Fruit fly (Drosophila melanogaster) whole organism, embryonic: ENCODE data around the gene rogdi.

Experiments
- Asciz ChIP-seq: fragments of 200-800 bp; sonication (Bioruptor generic); optimal IDR thresholded peaks from 2 replicates; lab custom pipeline; 2017; ENCODE audit warnings: missing biosample characterization, mild to moderate bottlenecking, missing genetic modification characterization, missing genetic modification reagents
- Bgb ChIP-seq: fragments of 200-800 bp; sonication (Bioruptor generic); IDR thresholded peaks from 2 replicates; pipeline ENCODE4 v1.3.6; 2022; ENCODE audit warnings: missing biosample characterization, missing genetic modification characterization; ENCODE audit not compliant: partially characterized antibody
- Blimp-1 ChIP-seq: fragments of 200-800 bp; sonication (Bioruptor generic); optimal IDR thresholded peaks from 3 replicates; lab custom pipeline; 2018; ENCODE audit warnings: missing biosample characterization, missing genetic modification characterization, mild to moderate bottlenecking, moderate library complexity, missing genetic modification reagents
- CG10979 ChIP-seq: fragments of 200-800 bp; sonication (Bioruptor generic); optimal IDR thresholded peaks from 2 replicates; lab custom pipeline; 2018; ENCODE audit warnings: missing biosample characterization, mild to moderate bottlenecking, missing genetic modification characterization, moderate library complexity
- CG12391 ChIP-seq: fragments of 200-800 bp; sonication (Bioruptor generic); optimal IDR thresholded peaks from 3 replicates; lab custom pipeline; 2018; ENCODE audit warnings: missing biosample characterization, mild to moderate bottlenecking, missing genetic modification characterization, moderate library complexity
- CG15073 ChIP-seq: fragments of 200-800 bp; sonication (Bioruptor generic); optimal IDR thresholded peaks from 2 replicates; lab custom pipeline; 2016; ENCODE audit warnings: missing biosample characterization, missing genetic modification characterization
- CG1529 ChIP-seq: fragments of 200-800 bp; sonication (Bioruptor generic); optimal IDR thresholded peaks from 3 replicates; lab custom pipeline; 2018; ENCODE audit warnings: missing biosample characterization, missing genetic modification characterization
- CG15601 ChIP-seq: fragments of 200-800 bp; sonication (Bioruptor generic); optimal IDR thresholded peaks from 3 replicates; lab custom pipeline; 2019; ENCODE audit warnings: missing biosample characterization, mild to moderate bottlenecking, missing genetic modification characterization, moderate library complexity
- CG17385 ChIP-seq: fragments of 200-800 bp; sonication (Bioruptor generic); optimal IDR thresholded peaks from 3 replicates; lab custom pipeline; 2018; ENCODE audit warnings: missing biosample characterization, mild to moderate bottlenecking, missing genetic modification characterization
- CG18619 ChIP-seq: fragments of 200-800 bp; sonication (Bioruptor generic); optimal IDR thresholded peaks from 3 replicates; lab custom pipeline; 2017; ENCODE audit warnings: missing biosample characterization, mild to moderate bottlenecking, missing genetic modification characterization
- CG2202 ChIP-seq: fragments of 200-800 bp; sonication (Bioruptor generic); optimal IDR thresholded peaks from 2 replicates; lab custom pipeline; 2018; ENCODE audit warnings: missing biosample characterization, mild to moderate bottlenecking, missing genetic modification characterization
- CG3407 ChIP-seq: fragments of 200-800 bp; sonication (Bioruptor generic); optimal IDR thresholded peaks from 2 replicates; lab custom pipeline; 2018; ENCODE audit warnings: missing biosample characterization, mild to moderate bottlenecking, missing genetic modification characterization
- CG6254 ChIP-seq: fragments of 200-800 bp; sonication (Bioruptor generic); optimal IDR thresholded peaks from 3 replicates; lab custom pipeline; 2017; ENCODE audit warnings: mild to moderate bottlenecking, missing biosample characterization, missing genetic modification reagents, missing genetic modification characterization
- CG6813 ChIP-seq: fragments of 200-800 bp; sonication (Bioruptor generic); optimal IDR thresholded peaks from 2 replicates; lab custom pipeline; 2017; ENCODE audit warnings: missing biosample characterization, missing genetic modification characterization, mild to moderate bottlenecking, moderate library complexity, missing genetic modification reagents
- CG7987 ChIP-seq: fragments of 200-800 bp; sonication (Bioruptor generic); optimal IDR thresholded peaks from 2 replicates; lab custom pipeline; 2018; ENCODE audit warnings: missing biosample characterization, mild to moderate bottlenecking, missing genetic modification characterization, moderate library complexity
- CG8281 ChIP-seq: fragments of 200-800 bp; sonication (Bioruptor generic); optimal IDR thresholded peaks from 2 replicates; lab custom pipeline; 2018; ENCODE audit warnings: missing biosample characterization, mild to moderate bottlenecking, missing genetic modification characterization, moderate library complexity
- CG8765 ChIP-seq: fragments of 200-800 bp; sonication (Bioruptor generic); IDR thresholded peaks from 2 replicates; pipeline ENCODE4 v1.3.6; 2022; ENCODE audit warnings: missing biosample characterization, missing genetic modification characterization
- CrebB ChIP-seq: fragments of 200-800 bp; sonication (Bioruptor generic); optimal IDR thresholded peaks from 3 replicates; lab custom pipeline; 2018; ENCODE audit warnings: missing biosample characterization, mild to moderate bottlenecking, missing genetic modification characterization
- D ChIP-seq, 2 experiments: fragments of 200-800 bp in 1 of 2; fragments of >200 bp in 1 of 2; sonication (Bioruptor generic) in 1 of 2; optimal IDR thresholded peaks; 2 replicates in 1 of 2; 3 replicates in 1 of 2; lab custom pipeline; 2017; ENCODE audit warnings: mild to moderate bottlenecking in 1 of 2, missing biosample characterization in 1 of 2, missing genetic modification characterization in 1 of 2, missing genetic modification reagents in 1 of 2
- Deaf1 ChIP-seq: fragments of 200-800 bp; optimal IDR thresholded peaks from 3 replicates; lab custom pipeline; 2019; ENCODE audit warnings: missing biosample characterization, mild to moderate bottlenecking, missing genetic modification characterization, moderate library complexity
- E2f1 ChIP-seq: fragments of 200-800 bp; sonication (Bioruptor generic); IDR thresholded peaks from 2 replicates; pipeline ENCODE4 v1.3.6; 2022; ENCODE audit warnings: missing biosample characterization, missing genetic modification characterization
- Fer1 ChIP-seq: fragments of 200-800 bp; sonication (Bioruptor generic); optimal IDR thresholded peaks from 2 replicates; lab custom pipeline; 2017; ENCODE audit warnings: missing biosample characterization, mild to moderate bottlenecking, missing genetic modification characterization
- Hmr ChIP-seq: fragments of 200-800 bp; sonication (Bioruptor generic); optimal IDR thresholded peaks from 3 replicates; lab custom pipeline; 2017; ENCODE audit warnings: mild to moderate bottlenecking, missing biosample characterization, missing genetic modification reagents, missing genetic modification characterization
- MBD-R2 ChIP-seq: fragments of 200-800 bp; sonication (Bioruptor generic); IDR thresholded peaks from 2 replicates; pipeline ENCODE4 v1.3.6; 2022; ENCODE audit warnings: missing biosample characterization, missing genetic modification characterization
- PHDP ChIP-seq: fragments of 200-800 bp; sonication (Bioruptor generic); optimal IDR thresholded peaks from 3 replicates; lab custom pipeline; 2018; ENCODE audit warnings: missing biosample characterization, mild to moderate bottlenecking, missing genetic modification characterization, moderate library complexity
- Sox100B ChIP-seq: fragments of 200-800 bp; sonication (Bioruptor generic); optimal IDR thresholded peaks from 3 replicates; lab custom pipeline; 2018; ENCODE audit warnings: missing biosample characterization, mild to moderate bottlenecking, missing genetic modification characterization
- Stat92E ChIP-seq, 3 experiments: fragments of >200 bp in 2 of 3; fragments of 200-800 bp in 1 of 3; sonication (Bioruptor generic) in 1 of 3; optimal IDR thresholded peaks; 2 replicates each; lab custom pipeline; 2017 to 2019; ENCODE audit warnings: missing biosample characterization in 3 of 3, missing genetic modification characterization in 3 of 3, mild to moderate bottlenecking in 1 of 3, moderate library complexity in 1 of 3
- Xrp1 ChIP-seq: fragments of 200-800 bp; sonication (Bioruptor generic); IDR thresholded peaks from 2 replicates; pipeline ENCODE4 v1.3.6; 2022; ENCODE audit warnings: missing biosample characterization, missing genetic modification characterization
- abd-A ChIP-seq: fragments of 200-800 bp; sonication (Bioruptor generic); optimal IDR thresholded peaks from 3 replicates; lab custom pipeline; 2019; ENCODE audit warnings: missing biosample characterization, mild to moderate bottlenecking, missing genetic modification characterization, moderate library complexity
- cad ChIP-seq: fragments of >200 bp; optimal IDR thresholded peaks from 2 replicates; lab custom pipeline; 2017; ENCODE audit warnings: missing biosample characterization, missing genetic modification characterization
- crol ChIP-seq: fragments of 200-800 bp; sonication (Bioruptor generic); IDR thresholded peaks from 2 replicates; pipeline ENCODE4 v1.3.6; 2022; ENCODE audit warnings: missing biosample characterization, missing genetic modification characterization
- dm ChIP-seq: fragments of 200-800 bp; sonication (Bioruptor generic); optimal IDR thresholded peaks from 3 replicates; lab custom pipeline; 2016; ENCODE audit warnings: missing biosample characterization, missing genetic modification characterization
- fd64A ChIP-seq: fragments of 200-800 bp; sonication (Bioruptor generic); optimal IDR thresholded peaks from 3 replicates; lab custom pipeline; 2018; ENCODE audit warnings: missing biosample characterization, mild to moderate bottlenecking, missing genetic modification characterization
- fru ChIP-seq: fragments of >200 bp; optimal IDR thresholded peaks from 2 replicates; lab custom pipeline; 2017
- gcm ChIP-seq: fragments of 200-800 bp; sonication (Bioruptor generic); optimal IDR thresholded peaks from 2 replicates; lab custom pipeline; 2019; ENCODE audit warnings: missing biosample characterization, mild to moderate bottlenecking, missing genetic modification characterization, moderate library complexity
- grau ChIP-seq: fragments of 200-800 bp; optimal IDR thresholded peaks from 3 replicates; lab custom pipeline; 2019; ENCODE audit warnings: missing biosample characterization, mild to moderate bottlenecking, missing genetic modification characterization, moderate library complexity
- kni ChIP-seq: fragments of 200-800 bp; sonication (Bioruptor generic); optimal IDR thresholded peaks from 3 replicates; lab custom pipeline; 2017; ENCODE audit warnings: mild to moderate bottlenecking, missing biosample characterization, missing genetic modification reagents, missing genetic modification characterization
- nau ChIP-seq: fragments of 200-800 bp; sonication (Bioruptor generic); optimal IDR thresholded peaks from 3 replicates; lab custom pipeline; 2017; ENCODE audit warnings: missing biosample characterization, mild to moderate bottlenecking, missing genetic modification characterization, missing genetic modification reagents
- odd ChIP-seq: fragments of 200-800 bp; sonication (Bioruptor generic); optimal IDR thresholded peaks from 2 replicates; lab custom pipeline; 2017; ENCODE audit warnings: missing biosample characterization, mild to moderate bottlenecking, missing genetic modification characterization
- org-1 ChIP-seq: fragments of 200-800 bp; sonication (Bioruptor generic); optimal IDR thresholded peaks from 2 replicates; lab custom pipeline; 2017; ENCODE audit warnings: missing biosample characterization, missing genetic modification characterization
- salm ChIP-seq: fragments of 200-800 bp; sonication (Bioruptor generic); optimal IDR thresholded peaks from 2 replicates; lab custom pipeline; 2018; ENCODE audit warnings: missing biosample characterization, mild to moderate bottlenecking, missing genetic modification characterization
- sd ChIP-seq: fragments of 200-800 bp; sonication (Bioruptor generic); optimal IDR thresholded peaks from 3 replicates; lab custom pipeline; 2018; ENCODE audit warnings: missing biosample characterization, mild to moderate bottlenecking, missing genetic modification characterization, moderate library complexity
- slou ChIP-seq: fragments of 200-800 bp; sonication (Bioruptor generic); optimal IDR thresholded peaks from 3 replicates; lab custom pipeline; 2016; ENCODE audit warnings: missing biosample characterization, missing genetic modification characterization
- sqz ChIP-seq: fragments of 200-800 bp; sonication (Bioruptor generic); optimal IDR thresholded peaks from 3 replicates; lab custom pipeline; 2018; ENCODE audit warnings: missing biosample characterization, mild to moderate bottlenecking, missing genetic modification characterization
- sr ChIP-seq: fragments of 200-800 bp; sonication (Bioruptor generic); IDR thresholded peaks from 3 replicates; pipeline ENCODE4 v1.3.6; 2022; ENCODE audit warnings: missing biosample characterization, missing genetic modification characterization
- sug ChIP-seq: fragments of 200-800 bp; optimal IDR thresholded peaks from 2 replicates; lab custom pipeline; 2019; ENCODE audit warnings: missing biosample characterization, mild to moderate bottlenecking, missing genetic modification characterization, moderate library complexity
- vvl ChIP-seq: fragments of 200-800 bp; sonication (Bioruptor generic); IDR thresholded peaks from 2 replicates; pipeline ENCODE4 v1.3.6; 2022; ENCODE audit warnings: missing biosample characterization, missing genetic modification characterization
- wdn ChIP-seq: fragments of 200-800 bp; sonication (Bioruptor generic); IDR thresholded peaks from 2 replicates; pipeline ENCODE4 v1.3.6; 2022; ENCODE audit warnings: missing biosample characterization, missing genetic modification characterization
- wek ChIP-seq: fragments of 200-800 bp; sonication (Bioruptor generic); optimal IDR thresholded peaks from 3 replicates; lab custom pipeline; 2018; ENCODE audit warnings: missing biosample characterization, mild to moderate bottlenecking, missing genetic modification characterization, moderate library complexity

rogdi gene

DNA sequence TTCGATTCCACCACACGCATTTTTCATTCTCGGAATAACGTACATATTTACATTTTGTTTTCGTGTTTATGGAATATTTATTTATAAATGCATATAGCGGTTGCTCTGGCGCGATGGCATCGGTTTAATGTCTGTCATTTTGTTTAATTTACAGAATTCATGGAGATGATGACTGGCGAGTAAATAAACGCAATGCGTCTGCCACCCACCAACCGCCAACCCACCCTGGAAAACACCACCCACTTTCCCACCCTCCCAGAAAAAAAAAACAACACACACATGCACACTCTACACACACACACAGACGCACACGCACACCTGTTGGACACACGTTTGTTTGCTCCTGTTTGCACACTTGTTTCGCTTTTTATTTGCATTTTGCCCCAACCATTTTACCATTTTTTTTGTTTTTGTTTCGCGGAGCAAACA, 1.5 kb upstream of the rogdi start:
- TF ChIP-seq fd64A (GFP tag; lab: Kevin White, UChicago), result peak; percentile 85
- TF ChIP-seq kni (GFP tag; lab: Kevin White, UChicago), result peak; percentile 55
- TF ChIP-seq CG15601 (tag; lab: Kevin White, UChicago), result peak; percentile 74
- peak; percentile 59 for TF ChIP-seq Asciz (GFP tag; lab: Kevin White, UChicago)
- peak; percentile 32 for TF ChIP-seq CG3407 (GFP tag; lab: Kevin White, UChicago)
- TF ChIP-seq org-1 (GFP tag; lab: Kevin White, UChicago), result peak; percentile 13
- peak; percentile 57 for TF ChIP-seq CG1529 (GFP tag; lab: Kevin White, UChicago)
- TF ChIP-seq nau (GFP tag; lab: Kevin White, UChicago), result peak; percentile 64
- no peak for TF ChIP-seq CG15073 (GFP tag; lab: Kevin White, UChicago)
- peak; percentile 37 for TF ChIP-seq CrebB (tag; lab: Kevin White, UChicago)
- peak; percentile 46; the same call in 1 of the 2 replicates for TF ChIP-seq vvl (GFP tag; lab: Robert Waterston, UW)
- TF ChIP-seq crol (GFP tag; lab: Robert Waterston, UW), result peak; percentile 23; the same call in 1 of the 2 replicates
- peak; percentile 51 for TF ChIP-seq salm (tag; lab: Kevin White, UChicago)
- TF ChIP-seq Fer1 (GFP tag; lab: Kevin White, UChicago), result peak; percentile 47
- TF ChIP-seq CG6254, result peak; percentile 44
- peak; percentile 41 for TF ChIP-seq CG7987
- no peak for TF ChIP-seq wdn
- peak; percentile 42 for TF ChIP-seq Hmr (GFP tag; lab: Kevin White, UChicago)
- peak; percentile 40 for TF ChIP-seq CG8281 (tag; lab: Kevin White, UChicago)
- TF ChIP-seq Stat92E (GFP tag; optimal IDR thresholded peaks at IDR 0.05; lab: Kevin White, UChicago), result peak in 1 of 3 experiments; percentile 21
- TF ChIP-seq dm, result no peak
- TF ChIP-seq gcm, result peak; percentile 6
- peak; percentile 21 for TF ChIP-seq CG2202
- TF ChIP-seq slou, result no peak
- no peak for TF ChIP-seq CG8765 (GFP tag; lab: Robert Waterston, UW)
- TF ChIP-seq E2f1 (GFP tag; lab: Robert Waterston, UW), result no peak
- 0 out of 2 replicates have a peak, but pooled peaks have one; percentile 14 for TF ChIP-seq MBD-R2 (GFP tag; lab: Robert Waterston, UW)
- peak; percentile 5 for TF ChIP-seq CG18619 (GFP tag; lab: Kevin White, UChicago)
- peak; percentile 18 for TF ChIP-seq CG10979 (tag; lab: Kevin White, UChicago)
- TF ChIP-seq wek (GFP tag; lab: Kevin White, UChicago), result peak; percentile 59
- TF ChIP-seq Xrp1, result peak; percentile 30; the same call in 1 of the 2 replicates
- no peak for TF ChIP-seq D (optimal IDR thresholded peaks at IDR 0.05; lab: Kevin White, UChicago)
- TF ChIP-seq D (GFP tag; optimal IDR thresholded peaks at IDR 0.05; lab: Kevin White, UChicago), result peak; percentile 36
- TF ChIP-seq CG17385 (GFP tag; lab: Kevin White, UChicago), result peak; percentile 36
- peak; percentile 12 for TF ChIP-seq CG12391 (tag; lab: Kevin White, UChicago)
- no peak for TF ChIP-seq cad (GFP tag; lab: Kevin White, UChicago)
- TF ChIP-seq grau (tag; lab: Kevin White, UChicago), result peak; percentile 6
- TF ChIP-seq Bgb, result 0 out of 2 replicates have a peak, but pooled peaks have one; percentile 33
- peak; percentile 60 for TF ChIP-seq Blimp-1 (GFP tag; lab: Kevin White, UChicago)
- TF ChIP-seq Deaf1 (tag; lab: Kevin White, UChicago), result peak; percentile 20
- TF ChIP-seq CG6813, result peak; percentile 62
- peak; percentile 60 for TF ChIP-seq sd (tag; lab: Kevin White, UChicago)
- TF ChIP-seq abd-A (tag; lab: Kevin White, UChicago), result peak; percentile 11
- peak; percentile 47 for TF ChIP-seq Sox100B (GFP tag; lab: Kevin White, UChicago)
- TF ChIP-seq odd (GFP tag; lab: Kevin White, UChicago), result peak; percentile 33
- peak; percentile 60 for TF ChIP-seq PHDP (tag; lab: Kevin White, UChicago)
- TF ChIP-seq sug (tag; lab: Kevin White, UChicago), result peak; percentile 15
- TF ChIP-seq sr (GFP tag; lab: Robert Waterston, UW), result peak; percentile 48; the same call in 2 of the 3 replicates
- TF ChIP-seq sqz (GFP tag; lab: Kevin White, UChicago), result peak; percentile 70
- no peak for TF ChIP-seq fru (lab: Kevin White, UChicago)
